Fruit fly (Drosophila melanogaster): ENCODE measurements around the gene gdl-ORF39.

- TF ChIP-seq CTCF (optimal IDR thresholded peaks at IDR 0.05) (no peak), CG8478 (optimal IDR thresholded peaks at IDR 0.05) (no peak)
Measured at dm6 chr3L:15513264-15513663, 4.0 kb downstream of the gdl-ORF39 start.
